Fruit fly (Drosophila melanogaster) whole organism, embryonic: ENCODE measurements around the gene wb.

Experiments used
- BEAF-32 ChIP-seq: fragments of 200-800 bp; sonication (Bioruptor generic); optimal IDR thresholded peaks from 3 replicates; lab custom pipeline; 2017; ENCODE audit warnings: missing biosample characterization, missing genetic modification characterization, mild to moderate bottlenecking, moderate library complexity, missing genetic modification reagents
- CG10366 ChIP-seq: fragments of 200-800 bp; sonication (Bioruptor generic); IDR thresholded peaks from 2 replicates; pipeline ENCODE4 v1.3.6; 2022; ENCODE audit warnings: missing biosample characterization, missing genetic modification characterization
- CG10565 ChIP-seq: fragments of 200-800 bp; sonication (Bioruptor generic); optimal IDR thresholded peaks from 3 replicates; lab custom pipeline; 2016; ENCODE audit warnings: missing biosample characterization, mild to moderate bottlenecking, missing genetic modification characterization
- CG1233 ChIP-seq: fragments of 200-800 bp; sonication (Bioruptor generic); optimal IDR thresholded peaks from 4 replicates; lab custom pipeline; 2018; ENCODE audit warnings: missing biosample characterization, mild to moderate bottlenecking, missing genetic modification characterization
- CG12769 ChIP-seq: fragments of 200-800 bp; sonication (Bioruptor generic); optimal IDR thresholded peaks from 2 replicates; lab custom pipeline; 2019; ENCODE audit warnings: missing biosample characterization, mild to moderate bottlenecking, missing genetic modification characterization, moderate library complexity
- CG14441 ChIP-seq: fragments of 200-800 bp; sonication (Bioruptor generic); IDR thresholded peaks from 2 replicates; pipeline ENCODE4 v1.3.6; 2022; ENCODE audit warnings: missing biosample characterization, missing genetic modification characterization
- CG14860 ChIP-seq: fragments of 200-800 bp; sonication (Bioruptor generic); IDR thresholded peaks from 3 replicates; pipeline ENCODE4 v1.3.6; 2022; ENCODE audit warnings: missing biosample characterization, missing genetic modification characterization; ENCODE audit not compliant: partially characterized antibody
- CG15011 ChIP-seq: fragments of 200-800 bp; sonication (Bioruptor generic); optimal IDR thresholded peaks from 3 replicates; lab custom pipeline; 2018; ENCODE audit warnings: missing biosample characterization, mild to moderate bottlenecking, missing genetic modification characterization
- CG15514 ChIP-seq: fragments of 200-800 bp; sonication (Bioruptor generic); optimal IDR thresholded peaks from 3 replicates; lab custom pipeline; 2017; ENCODE audit warnings: missing biosample characterization, missing genetic modification characterization, mild to moderate bottlenecking, moderate library complexity, missing genetic modification reagents
- CG1602 ChIP-seq: fragments of 200-800 bp; sonication (Bioruptor generic); optimal IDR thresholded peaks from 3 replicates; lab custom pipeline; 2016; ENCODE audit warnings: missing biosample characterization, missing genetic modification characterization
- CG18011 ChIP-seq: fragments of 200-800 bp; sonication (Bioruptor generic); optimal IDR thresholded peaks from 2 replicates; lab custom pipeline; 2017; ENCODE audit warnings: missing biosample characterization, missing genetic modification characterization, mild to moderate bottlenecking, moderate library complexity, missing genotype
- CG18476 ChIP-seq: fragments of 200-800 bp; sonication (Bioruptor generic); optimal IDR thresholded peaks from 2 replicates; lab custom pipeline; 2016; ENCODE audit warnings: missing biosample characterization, mild to moderate bottlenecking, missing genetic modification characterization
- CG18619 ChIP-seq: fragments of 200-800 bp; sonication (Bioruptor generic); optimal IDR thresholded peaks from 3 replicates; lab custom pipeline; 2017; ENCODE audit warnings: missing biosample characterization, mild to moderate bottlenecking, missing genetic modification characterization
- CG2129 ChIP-seq: fragments of 200-800 bp; sonication (Bioruptor generic); IDR thresholded peaks from 2 replicates; pipeline ENCODE4 v1.3.6; 2022; ENCODE audit warnings: missing biosample characterization, missing genetic modification characterization; ENCODE audit not compliant: partially characterized antibody
- CG2678 ChIP-seq: fragments of 200-800 bp; sonication (Bioruptor generic); optimal IDR thresholded peaks from 3 replicates; lab custom pipeline; 2019; ENCODE audit warnings: missing biosample characterization, mild to moderate bottlenecking, missing genetic modification characterization, moderate library complexity
- CG3065 ChIP-seq: fragments of 200-800 bp; sonication (Bioruptor generic); optimal IDR thresholded peaks from 2 replicates; lab custom pipeline; 2016; ENCODE audit warnings: missing biosample characterization, missing genetic modification characterization
- CG31441 ChIP-seq: fragments of 200-800 bp; sonication (Bioruptor generic); IDR thresholded peaks from 2 replicates; pipeline ENCODE4 v1.3.6; 2022; ENCODE audit warnings: missing biosample characterization, missing genetic modification characterization
- CG32767 ChIP-seq: fragments of 200-800 bp; sonication (Bioruptor generic); IDR thresholded peaks from 2 replicates; pipeline ENCODE4 v1.3.6; 2022; ENCODE audit warnings: missing biosample characterization, missing genetic modification characterization
- CG3407 ChIP-seq: fragments of 200-800 bp; sonication (Bioruptor generic); optimal IDR thresholded peaks from 2 replicates; lab custom pipeline; 2018; ENCODE audit warnings: missing biosample characterization, mild to moderate bottlenecking, missing genetic modification characterization
- CG4404 ChIP-seq: fragments of 200-800 bp; sonication (Bioruptor generic); IDR thresholded peaks from 2 replicates; pipeline ENCODE4 v1.3.6; 2022; ENCODE audit warnings: missing biosample characterization, missing genetic modification characterization
- CG4424 ChIP-seq: fragments of 200-800 bp; sonication (Bioruptor generic); optimal IDR thresholded peaks from 3 replicates; lab custom pipeline; 2016; ENCODE audit warnings: missing biosample characterization, missing genetic modification characterization
- CG6175 ChIP-seq: fragments of 200-800 bp; sonication (Bioruptor generic); IDR thresholded peaks from 3 replicates; pipeline ENCODE4 v1.3.6; 2022; ENCODE audit warnings: missing biosample characterization, missing genetic modification characterization
- CG7556 ChIP-seq: fragments of 200-800 bp; sonication (Bioruptor generic); optimal IDR thresholded peaks from 2 replicates; lab custom pipeline; 2017; ENCODE audit warnings: missing biosample characterization, mild to moderate bottlenecking, missing genetic modification characterization
- CG7839 ChIP-seq: fragments of 200-800 bp; sonication (Bioruptor generic); optimal IDR thresholded peaks from 3 replicates; lab custom pipeline; 2018; ENCODE audit warnings: missing biosample characterization, mild to moderate bottlenecking, missing genetic modification characterization, moderate library complexity
- CG8388 ChIP-seq: fragments of 200-800 bp; sonication (Bioruptor generic); optimal IDR thresholded peaks from 2 replicates; lab custom pipeline; 2019; ENCODE audit warnings: missing biosample characterization, mild to moderate bottlenecking, missing genetic modification characterization, moderate library complexity
- CkIIα-i1 ChIP-seq: fragments of 200-800 bp; sonication (Bioruptor generic); IDR thresholded peaks from 2 replicates; pipeline ENCODE4 v1.3.6; 2022; ENCODE audit warnings: missing biosample characterization, missing genetic modification characterization
- Drgx ChIP-seq: fragments of 200-800 bp; sonication (Bioruptor generic); IDR thresholded peaks from 2 replicates; pipeline ENCODE4 v1.3.6; 2022; ENCODE audit warnings: missing biosample characterization, missing genetic modification characterization
- Eip74EF ChIP-seq, 2 experiments: fragments of 200-800 bp in 1 of 2; fragments of >200 bp in 1 of 2; sonication (Bioruptor generic) in 1 of 2; optimal IDR thresholded peaks; 2 replicates each; lab custom pipeline; 2017 to 2019; ENCODE audit warnings: missing biosample characterization in 2 of 2, missing genetic modification characterization in 2 of 2, mild to moderate bottlenecking in 1 of 2, moderate library complexity in 1 of 2
- Fer3 ChIP-seq: fragments of 200-800 bp; sonication (Bioruptor generic); optimal IDR thresholded peaks from 2 replicates; lab custom pipeline; 2018; ENCODE audit warnings: missing biosample characterization, mild to moderate bottlenecking, missing genetic modification characterization, moderate library complexity
- Hey ChIP-seq: fragments of 200-800 bp; sonication (Bioruptor generic); optimal IDR thresholded peaks from 3 replicates; lab custom pipeline; 2018; ENCODE audit warnings: missing biosample characterization, mild to moderate bottlenecking, missing genetic modification characterization
- Pdp1 ChIP-seq, 2 experiments: fragments of 200-800 bp; sonication (Bioruptor generic); optimal IDR thresholded peaks; 3 replicates each; lab custom pipeline; 2016; ENCODE audit warnings: missing biosample characterization in 2 of 2, missing genetic modification characterization in 2 of 2, mild to moderate bottlenecking in 1 of 2, moderate library complexity in 1 of 2
- Ptx1 ChIP-seq: fragments of 200-800 bp; sonication (Bioruptor generic); IDR thresholded peaks from 2 replicates; pipeline ENCODE4 v1.3.6; 2022; ENCODE audit warnings: missing biosample characterization, missing genetic modification characterization
- Xbp1 ChIP-seq: fragments of 200-800 bp; sonication (Bioruptor generic); optimal IDR thresholded peaks from 3 replicates; lab custom pipeline; 2016; ENCODE audit warnings: missing biosample characterization, mild to moderate bottlenecking, missing genetic modification characterization
- ato ChIP-seq: fragments of 200-800 bp; sonication (Bioruptor generic); IDR thresholded peaks from 2 replicates; pipeline ENCODE4 v1.3.6; 2022; ENCODE audit warnings: missing biosample characterization, missing genetic modification characterization; ENCODE audit not compliant: partially characterized antibody
- bab2 ChIP-seq: fragments of 200-800 bp; sonication (Bioruptor generic); optimal IDR thresholded peaks from 2 replicates; lab custom pipeline; 2016; ENCODE audit warnings: missing biosample characterization, missing genetic modification characterization
- esg ChIP-seq: fragments of 200-800 bp; sonication (Bioruptor generic); conservative IDR thresholded peaks from 2 replicates; pipeline ENCODE4 v1.3.6; 2022; ENCODE audit warnings: missing biosample characterization, missing genetic modification characterization
- eve ChIP-seq, 2 experiments: fragments of >200 bp; optimal IDR thresholded peaks; 2 replicates each; lab custom pipeline; 2017; ENCODE audit warnings: missing biosample characterization in 2 of 2, missing genetic modification characterization in 2 of 2
- exex ChIP-seq: fragments of 200-800 bp; sonication (Bioruptor generic); optimal IDR thresholded peaks from 4 replicates; lab custom pipeline; 2018; ENCODE audit warnings: missing biosample characterization, mild to moderate bottlenecking, missing genetic modification characterization, moderate library complexity
- eyg ChIP-seq: fragments of 200-800 bp; sonication (Bioruptor generic); optimal IDR thresholded peaks from 3 replicates; lab custom pipeline; 2016; ENCODE audit warnings: missing biosample characterization, missing genetic modification characterization
- hth ChIP-seq: fragments of >200 bp; optimal IDR thresholded peaks from 2 replicates; lab custom pipeline; 2017; ENCODE audit warnings: inconsistent platforms
- lbe ChIP-seq: fragments of 200-800 bp; sonication (Bioruptor generic); optimal IDR thresholded peaks from 2 replicates; lab custom pipeline; 2016; ENCODE audit warnings: missing biosample characterization, mild to moderate bottlenecking, missing genetic modification characterization
- odd ChIP-seq: fragments of 200-800 bp; sonication (Bioruptor generic); optimal IDR thresholded peaks from 2 replicates; lab custom pipeline; 2017; ENCODE audit warnings: missing biosample characterization, mild to moderate bottlenecking, missing genetic modification characterization
- shn ChIP-seq: fragments of 200-800 bp; sonication (Bioruptor generic); optimal IDR thresholded peaks from 3 replicates; lab custom pipeline; 2016; ENCODE audit warnings: missing biosample characterization, missing genetic modification characterization
- sim ChIP-seq: fragments of 200-800 bp; sonication (Bioruptor generic); IDR thresholded peaks from 2 replicates; pipeline ENCODE4 v1.3.6; 2022; ENCODE audit warnings: missing biosample characterization, missing genetic modification characterization
- slbo ChIP-seq: fragments of 200-800 bp; sonication (Bioruptor generic); IDR thresholded peaks from 2 replicates; pipeline ENCODE4 v1.3.6; 2022; ENCODE audit warnings: missing biosample characterization, missing genetic modification characterization
- ssp ChIP-seq: fragments of 200-800 bp; sonication (Bioruptor generic); IDR thresholded peaks from 2 replicates; pipeline ENCODE4 v1.3.6; 2022; ENCODE audit warnings: missing biosample characterization, missing genetic modification characterization
- tap ChIP-seq: fragments of 200-800 bp; optimal IDR thresholded peaks from 3 replicates; lab custom pipeline; 2019; ENCODE audit warnings: missing biosample characterization, mild to moderate bottlenecking, missing genetic modification characterization, moderate library complexity
- unc-4 ChIP-seq: fragments of 200-800 bp; sonication (Bioruptor generic); IDR thresholded peaks from 2 replicates; pipeline ENCODE4 v1.3.6; 2022; ENCODE audit warnings: missing biosample characterization, missing genetic modification characterization; ENCODE audit not compliant: partially characterized antibody
- zfh2 ChIP-seq: fragments of 200-800 bp; sonication (Bioruptor generic); optimal IDR thresholded peaks from 2 replicates; lab custom pipeline; 2016; ENCODE audit warnings: missing biosample characterization, missing genetic modification characterization

The wb gene

dm6 chr2L:14369933-14370776 lies 107.3 kb downstream of the wb start (continued):
- TF ChIP-seq Pdp1 (GFP tag; optimal IDR thresholded peaks at IDR 0.05; lab: Kevin White, UChicago) (peak in 1 of 2 experiments; percentile 26), CG14860 (GFP tag; lab: Robert Waterston, UW) (no peak), CG18619 (GFP tag; lab: Kevin White, UChicago) (no peak), CG18476 (GFP tag; lab: Kevin White, UChicago) (no peak), CG4424 (peak; percentile 12), CG2129 (GFP tag; lab: Robert Waterston, UW) (no peak), CG1233 (GFP tag; lab: Kevin White, UChicago) (no peak), unc-4 (GFP tag; lab: Robert Waterston, UW) (no peak), CG3407 (GFP tag; lab: Kevin White, UChicago) (no peak), CG31441 (GFP tag; lab: Robert Waterston, UW) (peak; percentile 67), lbe (GFP tag; lab: Kevin White, UChicago) (peak; percentile 86), CG3065 (no peak), slbo (GFP tag; lab: Robert Waterston, UW) (no peak), CG8388 (GFP tag; lab: Kevin White, UChicago) (no peak), CG15514 (GFP tag; lab: Kevin White, UChicago) (no peak), Eip74EF (GFP tag; optimal IDR thresholded peaks at IDR 0.05; lab: Kevin White, UChicago) (no peak), CkIIα-i1 (GFP tag; lab: Robert Waterston, UW) (no peak), tap (tag; lab: Kevin White, UChicago) (no peak), CG18011 (GFP tag; lab: Kevin White, UChicago) (no peak), CG32767 (GFP tag; lab: Robert Waterston, UW) (no peak), CG15011 (GFP tag; lab: Kevin White, UChicago) (no peak), bab2 (GFP tag; lab: Kevin White, UChicago) (peak; percentile 31), hth (lab: Kevin White, UChicago) (no peak), CG10366 (GFP tag; lab: Robert Waterston, UW) (no peak; the same call in 1 of the 2 replicates), ato (GFP tag; lab: Robert Waterston, UW) (no peak), CG1602 (GFP tag; lab: Kevin White, UChicago) (no peak), Drgx (GFP tag; lab: Robert Waterston, UW) (peak; percentile 97), eyg (GFP tag; lab: Kevin White, UChicago) (no peak), Xbp1 (GFP tag; lab: Kevin White, UChicago) (peak; percentile 38), zfh2 (GFP tag; lab: Kevin White, UChicago) (no peak), shn (GFP tag; lab: Kevin White, UChicago) (peak; percentile 6), CG6175 (GFP tag; lab: Robert Waterston, UW) (no peak), ssp (GFP tag; lab: Robert Waterston, UW) (no peak), esg (GFP tag; lab: Robert Waterston, UW) (no peak; the same call in 1 of the 2 replicates), CG10565 (no peak), sim (no peak), CG14441 (GFP tag; lab: Robert Waterston, UW) (peak; percentile 23; the same call in 1 of the 2 replicates), CG2678 (peak; percentile 7), Fer3 (tag; lab: Kevin White, UChicago) (no peak), eve (GFP tag; optimal IDR thresholded peaks at IDR 0.05; lab: Kevin White, UChicago) (no peak), odd (GFP tag; lab: Kevin White, UChicago) (no peak), exex (no peak), Hey (tag; lab: Kevin White, UChicago) (no peak), CG4404 (peak; percentile 41; the same call in 1 of the 2 replicates), CG7556 (GFP tag; lab: Kevin White, UChicago) (no peak), BEAF-32 (GFP tag; lab: Kevin White, UChicago) (no peak), CG12769 (tag; lab: Kevin White, UChicago) (no peak), CG7839 (no peak), Ptx1 (GFP tag; lab: Robert Waterston, UW) (peak; percentile 55)
